Worm (Caenorhabditis elegans) whole organism, midembryonic: ENCODE data around the gene str-135.

Source experiments
- T22C8.4 ChIP-seq: fragments of 200-800 bp; sonication (Bioruptor generic); IDR thresholded peaks from 2 replicates; pipeline ENCODE4 v1.3.6; 2022; ENCODE audit warnings: missing genetic modification characterization, missing compliant biosample characterization
- cog-1 ChIP-seq: sonication (generic microtip); optimal IDR thresholded peaks from 2 replicates; lab custom pipeline; 2016; ENCODE audit warnings: missing genetic modification characterization, missing compliant biosample characterization
- flt-1 ChIP-seq: fragments of 200-800 bp; sonication (Bioruptor generic); IDR thresholded peaks from 2 replicates; pipeline ENCODE4 v1.3.6; 2022; ENCODE audit warnings: missing genetic modification characterization, missing compliant biosample characterization
- klf-2 ChIP-seq: fragments of 200-800 bp; sonication (Bioruptor generic); conservative IDR thresholded peaks from 2 replicates; pipeline ENCODE4 v1.3.6; 2022; ENCODE audit warnings: missing genetic modification reagents, missing genetic modification characterization, missing compliant biosample characterization
- ref-1 ChIP-seq: fragments of 200-800 bp; sonication (Bioruptor generic); conservative IDR thresholded peaks from 2 replicates; pipeline ENCODE4 v1.3.6; 2022; ENCODE audit warnings: missing genetic modification reagents, missing genetic modification characterization, missing compliant biosample characterization
- tab-1 ChIP-seq: fragments of 200-800 bp; sonication (Bioruptor generic); IDR thresholded peaks from 2 replicates; pipeline ENCODE4 v1.3.6; 2022; ENCODE audit warnings: missing genetic modification characterization, missing compliant biosample characterization

DNA sequence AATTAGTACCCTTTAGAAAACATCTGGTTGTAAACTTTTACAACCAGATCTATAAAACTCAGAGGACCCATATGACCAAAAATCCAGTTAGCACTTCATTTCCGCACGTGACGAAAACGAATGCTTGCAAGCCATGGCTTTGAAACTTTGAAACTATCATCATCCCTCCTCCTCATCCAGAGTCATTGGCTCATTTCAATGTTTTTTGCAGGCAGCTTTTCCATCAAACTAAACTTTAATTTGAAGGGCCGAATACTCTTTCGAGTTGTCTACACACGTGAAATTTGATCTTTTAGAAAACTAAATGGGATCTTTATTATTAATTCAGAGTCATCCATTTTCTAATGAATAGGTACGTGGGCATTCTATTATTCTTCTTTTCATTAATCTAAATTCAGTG lies 18.5 kb downstream of the str-135 start:
- TF ChIP-seq ref-1 (GFP tag; lab: Robert Waterston, UW), result no peak
- TF ChIP-seq T22C8.4 (GFP tag; lab: Robert Waterston, UW), result no peak
- TF ChIP-seq cog-1 (tag; lab: Kevin White, UChicago), result no peak
- no peak for TF ChIP-seq flt-1 (GFP tag; lab: Robert Waterston, UW)
- no peak for TF ChIP-seq klf-2 (GFP tag; lab: Robert Waterston, UW)
- no peak for TF ChIP-seq tab-1 (GFP tag; lab: Robert Waterston, UW)
